Fruit fly (Drosophila melanogaster) whole organism, embryonic: Measurements from ENCODE around the gene wam.

Source experiments
- Atf6 ChIP-seq: fragments of 200-800 bp; sonication (Bioruptor generic); IDR thresholded peaks from 2 replicates; pipeline ENCODE4 v1.3.6; 2022; ENCODE audit warnings: missing biosample characterization, missing genetic modification characterization
- B-H1 ChIP-seq: fragments of 200-800 bp; sonication (Bioruptor generic); IDR thresholded peaks from 3 replicates; pipeline ENCODE4 v1.3.6; 2022; ENCODE audit warnings: missing biosample characterization, missing genetic modification characterization
- CG10565 ChIP-seq: fragments of 200-800 bp; sonication (Bioruptor generic); optimal IDR thresholded peaks from 3 replicates; lab custom pipeline; 2016; ENCODE audit warnings: missing biosample characterization, mild to moderate bottlenecking, missing genetic modification characterization
- CG12104 ChIP-seq: fragments of 200-800 bp; sonication (Bioruptor generic); optimal IDR thresholded peaks from 3 replicates; lab custom pipeline; 2016; ENCODE audit warnings: missing biosample characterization, missing genetic modification characterization
- CG12236 ChIP-seq: fragments of 200-800 bp; sonication (Bioruptor generic); optimal IDR thresholded peaks from 2 replicates; lab custom pipeline; 2016; ENCODE audit warnings: missing biosample characterization, missing genetic modification characterization
- CG12659 ChIP-seq: fragments of 200-800 bp; sonication (Bioruptor generic); optimal IDR thresholded peaks from 3 replicates; lab custom pipeline; 2017; ENCODE audit warnings: mild to moderate bottlenecking, missing biosample characterization, missing genetic modification reagents, missing genetic modification characterization
- CG14710 ChIP-seq: fragments of 200-800 bp; sonication (Bioruptor generic); optimal IDR thresholded peaks from 3 replicates; lab custom pipeline; 2019; ENCODE audit warnings: missing biosample characterization, mild to moderate bottlenecking, missing genetic modification characterization, moderate library complexity
- CG17361 ChIP-seq: fragments of 200-800 bp; sonication (Bioruptor generic); IDR thresholded peaks from 3 replicates; pipeline ENCODE4 v1.3.6; 2022; ENCODE audit warnings: missing biosample characterization, missing genetic modification characterization
- CG17829 ChIP-seq: fragments of 200-800 bp; optimal IDR thresholded peaks from 2 replicates; lab custom pipeline; 2019; ENCODE audit warnings: missing biosample characterization, mild to moderate bottlenecking, missing genetic modification characterization, moderate library complexity
- CG18599 ChIP-seq: fragments of 200-800 bp; sonication (Bioruptor generic); optimal IDR thresholded peaks from 3 replicates; lab custom pipeline; 2017; ENCODE audit warnings: missing biosample characterization, missing genetic modification characterization, mild to moderate bottlenecking, moderate library complexity, missing genetic modification reagents
- CG2875 ChIP-seq: fragments of 200-800 bp; sonication (Bioruptor generic); optimal IDR thresholded peaks from 2 replicates; lab custom pipeline; 2017; ENCODE audit warnings: missing biosample characterization, mild to moderate bottlenecking, missing genetic modification characterization, missing genetic modification reagents
- CG30431 ChIP-seq: fragments of 200-800 bp; sonication (Bioruptor generic); optimal IDR thresholded peaks from 2 replicates; lab custom pipeline; 2017; ENCODE audit warnings: missing biosample characterization, missing genetic modification characterization
- CG3163 ChIP-seq: fragments of 200-800 bp; sonication (Bioruptor generic); optimal IDR thresholded peaks from 3 replicates; lab custom pipeline; 2016; ENCODE audit warnings: missing biosample characterization, missing genetic modification characterization
- CG32767 ChIP-seq: fragments of 200-800 bp; sonication (Bioruptor generic); IDR thresholded peaks from 2 replicates; pipeline ENCODE4 v1.3.6; 2022; ENCODE audit warnings: missing biosample characterization, missing genetic modification characterization
- CG34422 ChIP-seq: fragments of 200-800 bp; sonication (Bioruptor generic); IDR thresholded peaks from 3 replicates; pipeline ENCODE4 v1.3.6; 2022; ENCODE audit warnings: missing biosample characterization, missing genetic modification characterization
- CG3838 ChIP-seq: fragments of 200-800 bp; sonication (Bioruptor generic); optimal IDR thresholded peaks from 3 replicates; lab custom pipeline; 2016; ENCODE audit warnings: missing biosample characterization, missing genetic modification characterization
- CG9797 ChIP-seq: fragments of 200-800 bp; sonication (Bioruptor generic); optimal IDR thresholded peaks from 3 replicates; lab custom pipeline; 2018; ENCODE audit warnings: missing biosample characterization, mild to moderate bottlenecking, missing genetic modification characterization
- CG9817 ChIP-seq: fragments of 200-800 bp; sonication (Bioruptor generic); optimal IDR thresholded peaks from 2 replicates; lab custom pipeline; 2018; ENCODE audit warnings: missing biosample characterization, mild to moderate bottlenecking, missing genetic modification characterization, moderate library complexity
- CTCF ChIP-seq: fragments of 200-800 bp; sonication (Bioruptor generic); optimal IDR thresholded peaks from 2 replicates; lab custom pipeline; 2017; ENCODE audit warnings: missing biosample characterization, mild to moderate bottlenecking, missing genetic modification characterization, moderate library complexity
- CoRest ChIP-seq: fragments of 200-800 bp; sonication (Bioruptor generic); optimal IDR thresholded peaks from 3 replicates; lab custom pipeline; 2018; ENCODE audit warnings: missing biosample characterization, mild to moderate bottlenecking, missing genetic modification characterization, moderate library complexity
- Dll ChIP-seq: fragments of 200-800 bp; sonication (Bioruptor generic); IDR thresholded peaks from 4 replicates; pipeline ENCODE4 v1.3.6; 2022; ENCODE audit warnings: missing biosample characterization, missing genetic modification characterization; ENCODE audit not compliant: partially characterized antibody
- Dref ChIP-seq: fragments of 200-800 bp; sonication (Bioruptor generic); IDR thresholded peaks from 2 replicates; pipeline ENCODE4 v1.3.6; 2022; ENCODE audit warnings: missing biosample characterization, missing genetic modification characterization
- E2f1 ChIP-seq: fragments of 200-800 bp; sonication (Bioruptor generic); IDR thresholded peaks from 2 replicates; pipeline ENCODE4 v1.3.6; 2022; ENCODE audit warnings: missing biosample characterization, missing genetic modification characterization
- Gsc ChIP-seq: fragments of 200-800 bp; sonication (Bioruptor generic); IDR thresholded peaks from 2 replicates; pipeline ENCODE4 v1.3.6; 2022; ENCODE audit warnings: missing biosample characterization, missing genetic modification characterization
- HLH54F ChIP-seq: fragments of 200-800 bp; sonication (Bioruptor generic); optimal IDR thresholded peaks from 3 replicates; lab custom pipeline; 2016; ENCODE audit warnings: missing biosample characterization, missing genetic modification characterization
- Hey ChIP-seq: fragments of 200-800 bp; sonication (Bioruptor generic); optimal IDR thresholded peaks from 3 replicates; lab custom pipeline; 2018; ENCODE audit warnings: missing biosample characterization, mild to moderate bottlenecking, missing genetic modification characterization
- HmgD ChIP-seq: fragments of 200-800 bp; sonication (Bioruptor generic); optimal IDR thresholded peaks from 3 replicates; lab custom pipeline; 2016; ENCODE audit warnings: missing biosample characterization, missing genetic modification characterization
- Hr78 ChIP-seq, 2 experiments: fragments of 200-800 bp in 1 of 2; fragments of >200 bp in 1 of 2; sonication (Bioruptor generic) in 1 of 2; optimal IDR thresholded peaks; 2 replicates each; lab custom pipeline; 2017 to 2019; ENCODE audit warnings: missing biosample characterization in 2 of 2, missing genetic modification characterization in 2 of 2, mild to moderate bottlenecking in 1 of 2, moderate library complexity in 1 of 2
- PHDP ChIP-seq: fragments of 200-800 bp; sonication (Bioruptor generic); optimal IDR thresholded peaks from 3 replicates; lab custom pipeline; 2018; ENCODE audit warnings: missing biosample characterization, mild to moderate bottlenecking, missing genetic modification characterization, moderate library complexity
- Poxn ChIP-seq: fragments of 200-800 bp; sonication (Bioruptor generic); IDR thresholded peaks from 2 replicates; pipeline ENCODE4 v1.3.6; 2022; ENCODE audit warnings: missing biosample characterization, missing genetic modification characterization
- Sry-δ ChIP-seq: fragments of 200-800 bp; sonication (Bioruptor generic); optimal IDR thresholded peaks from 2 replicates; lab custom pipeline; 2016; ENCODE audit warnings: missing biosample characterization, missing genetic modification characterization
- Taf1 ChIP-seq: fragments of 200-800 bp; sonication (Bioruptor generic); IDR thresholded peaks from 2 replicates; pipeline ENCODE4 v1.3.6; 2022; ENCODE audit warnings: missing biosample characterization, missing genetic modification characterization
- caup ChIP-seq: fragments of 200-800 bp; sonication (Bioruptor generic); optimal IDR thresholded peaks from 3 replicates; lab custom pipeline; 2017; ENCODE audit warnings: missing biosample characterization, mild to moderate bottlenecking, missing genetic modification characterization, moderate library complexity; ENCODE audit not compliant: severe bottlenecking
- chinmo ChIP-seq: fragments of 200-800 bp; sonication (Bioruptor generic); IDR thresholded peaks from 4 replicates; pipeline ENCODE4 v1.3.6; 2022; ENCODE audit warnings: missing biosample characterization, missing genetic modification characterization; ENCODE audit not compliant: partially characterized antibody
- dati ChIP-seq: fragments of 200-800 bp; sonication (Bioruptor generic); IDR thresholded peaks from 2 replicates; pipeline ENCODE4 v1.3.6; 2022; ENCODE audit warnings: missing biosample characterization, missing genetic modification characterization
- h ChIP-seq: fragments of >200 bp; optimal IDR thresholded peaks from 2 replicates; lab custom pipeline; 2017
- insv ChIP-seq, 2 experiments: fragments of 200-800 bp; sonication (Bioruptor generic); optimal IDR thresholded peaks; 3 replicates each; lab custom pipeline; 2016 to 2018; ENCODE audit warnings: missing biosample characterization in 2 of 2, missing genetic modification characterization in 2 of 2
- oc ChIP-seq: fragments of 200-800 bp; sonication (Bioruptor generic); optimal IDR thresholded peaks from 2 replicates; lab custom pipeline; 2018; ENCODE audit warnings: missing biosample characterization, mild to moderate bottlenecking, missing genetic modification characterization, moderate library complexity
- odd ChIP-seq: fragments of 200-800 bp; sonication (Bioruptor generic); optimal IDR thresholded peaks from 2 replicates; lab custom pipeline; 2017; ENCODE audit warnings: missing biosample characterization, mild to moderate bottlenecking, missing genetic modification characterization
- onecut ChIP-seq: fragments of 200-800 bp; sonication (Bioruptor generic); IDR thresholded peaks from 2 replicates; pipeline ENCODE4 v1.3.6; 2022; ENCODE audit warnings: missing biosample characterization, missing genetic modification characterization
- prd ChIP-seq, 3 experiments: fragments of >200 bp in 2 of 3; fragments of 200-800 bp in 1 of 3; sonication (Bioruptor generic) in 1 of 3; optimal IDR thresholded peaks in 2 of 3; IDR thresholded peaks in 1 of 3; 2 replicates in 2 of 3; 3 replicates in 1 of 3; pipeline versions ENCODE4 v1.3.6 to Lab custom; 2017 to 2022; ENCODE audit warnings: missing biosample characterization in 1 of 3, missing genetic modification characterization in 1 of 3
- psq ChIP-seq: fragments of 200-800 bp; sonication (Bioruptor generic); optimal IDR thresholded peaks from 2 replicates; lab custom pipeline; 2017; ENCODE audit warnings: missing biosample characterization, missing genetic modification characterization
- pzg ChIP-seq: fragments of 200-800 bp; sonication (Bioruptor generic); optimal IDR thresholded peaks from 3 replicates; lab custom pipeline; 2018; ENCODE audit warnings: missing biosample characterization, mild to moderate bottlenecking, missing genetic modification characterization, moderate library complexity
- ranshi ChIP-seq: fragments of 200-800 bp; sonication (Bioruptor generic); IDR thresholded peaks from 2 replicates; pipeline ENCODE4 v1.3.6; 2022; ENCODE audit warnings: missing biosample characterization, missing genetic modification characterization
- slou ChIP-seq: fragments of 200-800 bp; sonication (Bioruptor generic); optimal IDR thresholded peaks from 3 replicates; lab custom pipeline; 2016; ENCODE audit warnings: missing biosample characterization, missing genetic modification characterization
- tap ChIP-seq: fragments of 200-800 bp; optimal IDR thresholded peaks from 3 replicates; lab custom pipeline; 2019; ENCODE audit warnings: missing biosample characterization, mild to moderate bottlenecking, missing genetic modification characterization, moderate library complexity
- tin ChIP-seq: fragments of 200-800 bp; sonication (Bioruptor generic); optimal IDR thresholded peaks from 3 replicates; lab custom pipeline; 2016; ENCODE audit warnings: missing biosample characterization, missing genetic modification characterization
- unc-4 ChIP-seq: fragments of 200-800 bp; sonication (Bioruptor generic); IDR thresholded peaks from 2 replicates; pipeline ENCODE4 v1.3.6; 2022; ENCODE audit warnings: missing biosample characterization, missing genetic modification characterization; ENCODE audit not compliant: partially characterized antibody
- usp ChIP-seq: fragments of >200 bp; optimal IDR thresholded peaks from 2 replicates; lab custom pipeline; 2017; ENCODE audit warnings: missing biosample characterization, missing genetic modification characterization
- yki ChIP-seq: fragments of >200 bp; optimal IDR thresholded peaks from 3 replicates; lab custom pipeline; 2018

Gene wam

dm6 chr3R:23293066-23293777 is 5.4 kb upstream of the wam start:
- TF ChIP-seq tap: peak; percentile 0
- peak; percentile 41; the same call in 2 of the 3 replicates for TF ChIP-seq B-H1 (GFP tag; lab: Robert Waterston, UW)
- peak; percentile 39 for TF ChIP-seq CG14710
- TF ChIP-seq CG32767 (GFP tag; lab: Robert Waterston, UW): peak; percentile 55; the same call in 1 of the 2 replicates
- TF ChIP-seq CG18599 (GFP tag; lab: Kevin White, UChicago): no peak
- no peak for TF ChIP-seq pzg (GFP tag; lab: Kevin White, UChicago)
- TF ChIP-seq CG2875 (GFP tag; lab: Kevin White, UChicago): peak; percentile 45
- TF ChIP-seq tin (GFP tag; lab: Kevin White, UChicago): peak; percentile 33
- TF ChIP-seq h: no peak
- TF ChIP-seq Poxn (GFP tag; lab: Robert Waterston, UW): no peak
- TF ChIP-seq onecut (GFP tag; lab: Robert Waterston, UW): no peak
- TF ChIP-seq unc-4: no peak
- no peak for TF ChIP-seq odd (GFP tag; lab: Kevin White, UChicago)
- peak; percentile 21 for TF ChIP-seq CoRest
- no peak for TF ChIP-seq HmgD
- no peak for TF ChIP-seq CTCF (GFP tag; lab: Kevin White, UChicago)
- no peak; the same call in none of the 2 replicates for TF ChIP-seq Atf6 (GFP tag; lab: Robert Waterston, UW)
- no peak for TF ChIP-seq dati (GFP tag; lab: Robert Waterston, UW)
- no peak for TF ChIP-seq Dref (GFP tag; lab: Robert Waterston, UW)
- no peak for TF ChIP-seq CG9817 (tag; lab: Kevin White, UChicago)
- TF ChIP-seq Dll: peak; percentile 13; the same call in 1 of the 4 replicates
- TF ChIP-seq ranshi (GFP tag; lab: Robert Waterston, UW): peak; percentile 74
- no peak for TF ChIP-seq Taf1 (GFP tag; lab: Robert Waterston, UW)
- TF ChIP-seq CG17829: peak; percentile 81
- TF ChIP-seq CG3838 (GFP tag; lab: Kevin White, UChicago): no peak
- no peak for TF ChIP-seq usp (GFP tag; lab: Kevin White, UChicago)
- TF ChIP-seq CG34422: peak; percentile 53; the same call in 2 of the 3 replicates
- peak; percentile 42 for TF ChIP-seq PHDP (tag; lab: Kevin White, UChicago)
- TF ChIP-seq CG12104: no peak
- TF ChIP-seq CG12659 (GFP tag; lab: Kevin White, UChicago): no peak
- no peak for TF ChIP-seq yki (lab: Kevin White, UChicago)
- TF ChIP-seq Sry-δ (GFP tag; lab: Kevin White, UChicago): no peak
- no peak for TF ChIP-seq HLH54F (GFP tag; lab: Kevin White, UChicago)
- peak; percentile 70 for TF ChIP-seq CG17361 (GFP tag; lab: Robert Waterston, UW)
- TF ChIP-seq Gsc (GFP tag; lab: Robert Waterston, UW): no peak
- TF ChIP-seq CG12236 (GFP tag; lab: Kevin White, UChicago): no peak
- no peak for TF ChIP-seq slou
- no peak for TF ChIP-seq caup (GFP tag; lab: Kevin White, UChicago)
- no peak for TF ChIP-seq CG10565 (GFP tag; lab: Kevin White, UChicago)
- peak; percentile 7 for TF ChIP-seq CG30431 (GFP tag; lab: Kevin White, UChicago)
- TF ChIP-seq CG9797 (GFP tag; lab: Kevin White, UChicago): no peak
- no peak for TF ChIP-seq psq
- TF ChIP-seq E2f1: peak; percentile 59
- no peak for TF ChIP-seq prd (optimal IDR thresholded peaks at IDR 0.05; lab: Kevin White, UChicago)
- TF ChIP-seq prd (GFP tag; IDR thresholded peaks at IDR 0.05; lab: Robert Waterston, UW): peak; percentile 79; the same call in 2 of the 3 replicates
- no peak for TF ChIP-seq insv (GFP tag; optimal IDR thresholded peaks at IDR 0.05; lab: Kevin White, UChicago)
- TF ChIP-seq Hr78 (GFP tag; optimal IDR thresholded peaks at IDR 0.05; lab: Kevin White, UChicago): no peak
- TF ChIP-seq oc (tag; lab: Kevin White, UChicago): no peak
- TF ChIP-seq CG3163 (GFP tag; lab: Kevin White, UChicago): no peak
- TF ChIP-seq chinmo (GFP tag; lab: Robert Waterston, UW): peak; percentile 87; the same call in 2 of the 4 replicates
- no peak for TF ChIP-seq Hey (tag; lab: Kevin White, UChicago)
